Worm (Caenorhabditis elegans) whole organism, young adult: Measurements from ENCODE around the gene ZK287.1.

ENCODE experiments used
- F33H1.4 ChIP-seq: fragments of 200-800 bp; sonication (Bioruptor generic); IDR thresholded peaks from 2 replicates; pipeline ENCODE4 v1.3.6; 2022; ENCODE audit warnings: missing genetic modification reagents, missing genetic modification characterization, missing compliant biosample characterization
- fkh-3 ChIP-seq: sonication (generic microtip); optimal IDR thresholded peaks from 2 replicates; lab custom pipeline; 2016; ENCODE audit warnings: mild to moderate bottlenecking, missing genetic modification characterization, missing compliant biosample characterization
- him-1 ChIP-seq: sonication (generic microtip); optimal IDR thresholded peaks from 2 replicates; lab custom pipeline; 2016; ENCODE audit warnings: missing genotype, missing genetic modification reagents, missing genetic modification characterization, missing compliant biosample characterization
- let-607 ChIP-seq, 2 experiments: fragments of 200-800 bp in 1 of 2; sonication (Bioruptor generic) in 1 of 2; sonication (generic microtip) in 1 of 2; optimal IDR thresholded peaks; 2 replicates each; lab custom pipeline; 2016 to 2018; ENCODE audit warnings: mild to moderate bottlenecking in 2 of 2, missing compliant biosample characterization in 2 of 2, missing genetic modification characterization in 2 of 2, moderate library complexity in 2 of 2, missing genotype in 1 of 2
- snpc-4 ChIP-seq, 5 experiments: fragments of 150-350 bp in 1 of 5; sonication (generic microtip) in 4 of 5; optimal IDR thresholded peaks; 2 replicates each; lab custom pipeline; 2014 to 2018; ENCODE audit warnings: missing genetic modification characterization in 5 of 5, missing biosample characterization in 3 of 5, antibody characterized with exemption in 2 of 5, mild to moderate bottlenecking in 2 of 5, missing compliant biosample characterization in 2 of 5, missing genotype in 2 of 5, moderate library complexity in 2 of 5, missing genetic modification reagents in 1 of 5

DNA sequence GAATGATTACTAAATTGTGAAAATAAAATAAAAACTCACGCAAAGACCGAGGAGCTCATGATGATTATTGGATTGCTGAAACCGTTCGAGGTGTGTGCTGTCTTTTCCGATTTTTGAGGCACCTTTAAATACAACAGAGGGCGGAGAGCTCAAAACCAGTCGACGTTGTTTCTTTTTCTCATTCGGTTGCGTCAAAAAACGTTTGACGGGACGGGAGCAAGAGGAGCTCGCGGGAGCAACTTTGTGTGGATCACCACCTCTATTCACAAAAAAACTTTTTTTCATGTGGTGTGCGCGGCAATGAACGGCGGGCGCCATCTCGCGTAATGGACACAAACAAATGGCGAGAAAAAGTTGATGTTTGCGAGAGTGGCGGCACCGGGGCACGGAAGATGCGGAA, 37.4 kb upstream of the ZK287.1 start, which contains the start of gene idpc-3:
- no peak for TF ChIP-seq him-1 (tag; lab: Kevin White, UChicago)
- TF ChIP-seq let-607 (tag; optimal IDR thresholded peaks at IDR 0.05; lab: Kevin White, UChicago) = no peak
- no peak for TF ChIP-seq fkh-3 (tag; lab: Kevin White, UChicago)
- no peak for TF ChIP-seq F33H1.4 (GFP tag; lab: Robert Waterston, UW)
- TF ChIP-seq snpc-4 (GFP tag; optimal IDR thresholded peaks at IDR 0.05; lab: Kevin White, UChicago) = no peak
- TF ChIP-seq snpc-4 (tag; optimal IDR thresholded peaks at IDR 0.05; lab: Kevin White, UChicago) = no peak
